Fruit fly (Drosophila melanogaster) whole organism, embryonic: ENCODE measurements around the gene Alg9.
A peak's percentile ranks its signal among the peaks of the same experiment; 100 is the strongest.

Experiments
- Abd-B ChIP-seq: fragments of 200-800 bp; sonication (Bioruptor generic); optimal IDR thresholded peaks from 2 replicates; lab custom pipeline; 2018; ENCODE audit warnings: missing biosample characterization, mild to moderate bottlenecking, missing genetic modification characterization, moderate library complexity
- Ada2b ChIP-seq: fragments of 200-800 bp; sonication (Bioruptor generic); IDR thresholded peaks from 2 replicates; pipeline ENCODE4 v1.3.6; 2022; ENCODE audit warnings: missing biosample characterization, missing genetic modification characterization
- Atf3 ChIP-seq: fragments of 200-800 bp; sonication (Bioruptor generic); optimal IDR thresholded peaks from 3 replicates; lab custom pipeline; 2016; ENCODE audit warnings: missing biosample characterization, missing genetic modification characterization
- Bgb ChIP-seq: fragments of 200-800 bp; sonication (Bioruptor generic); IDR thresholded peaks from 2 replicates; pipeline ENCODE4 v1.3.6; 2022; ENCODE audit warnings: missing biosample characterization, missing genetic modification characterization; ENCODE audit not compliant: partially characterized antibody
- CG10267 ChIP-seq: fragments of 200-800 bp; sonication (Bioruptor generic); optimal IDR thresholded peaks from 2 replicates; lab custom pipeline; 2018; ENCODE audit warnings: missing biosample characterization, mild to moderate bottlenecking, missing genetic modification characterization, moderate library complexity
- CG10274 ChIP-seq: fragments of 200-800 bp; sonication (Bioruptor generic); optimal IDR thresholded peaks from 3 replicates; lab custom pipeline; 2017; ENCODE audit warnings: missing biosample characterization, mild to moderate bottlenecking, missing genetic modification characterization
- CG11398 ChIP-seq: fragments of 200-800 bp; sonication (Bioruptor generic); optimal IDR thresholded peaks from 2 replicates; lab custom pipeline; 2016; ENCODE audit warnings: missing biosample characterization, missing genetic modification characterization
- CG13287 ChIP-seq: fragments of 200-800 bp; sonication (Bioruptor generic); IDR thresholded peaks from 2 replicates; pipeline ENCODE4 v1.3.6; 2022; ENCODE audit warnings: missing biosample characterization, missing genetic modification characterization; ENCODE audit not compliant: partially characterized antibody
- CG14014 ChIP-seq: fragments of 200-800 bp; sonication (Bioruptor generic); IDR thresholded peaks from 2 replicates; pipeline ENCODE4 v1.3.6; 2022; ENCODE audit warnings: missing biosample characterization, missing genetic modification characterization
- CG14050 ChIP-seq: fragments of 200-800 bp; sonication (Bioruptor generic); IDR thresholded peaks from 3 replicates; pipeline ENCODE4 v1.3.6; 2022; ENCODE audit warnings: missing biosample characterization, missing genetic modification characterization
- CG15601 ChIP-seq: fragments of 200-800 bp; sonication (Bioruptor generic); optimal IDR thresholded peaks from 3 replicates; lab custom pipeline; 2019; ENCODE audit warnings: missing biosample characterization, mild to moderate bottlenecking, missing genetic modification characterization, moderate library complexity
- CG1792 ChIP-seq: fragments of 200-800 bp; sonication (Bioruptor generic); optimal IDR thresholded peaks from 2 replicates; lab custom pipeline; 2016; ENCODE audit warnings: missing biosample characterization, missing genetic modification characterization
- CG18599 ChIP-seq: fragments of 200-800 bp; sonication (Bioruptor generic); optimal IDR thresholded peaks from 3 replicates; lab custom pipeline; 2017; ENCODE audit warnings: missing biosample characterization, missing genetic modification characterization, mild to moderate bottlenecking, moderate library complexity, missing genetic modification reagents
- CG2202 ChIP-seq: fragments of 200-800 bp; sonication (Bioruptor generic); optimal IDR thresholded peaks from 2 replicates; lab custom pipeline; 2018; ENCODE audit warnings: missing biosample characterization, mild to moderate bottlenecking, missing genetic modification characterization
- CG30431 ChIP-seq: fragments of 200-800 bp; sonication (Bioruptor generic); optimal IDR thresholded peaks from 2 replicates; lab custom pipeline; 2017; ENCODE audit warnings: missing biosample characterization, missing genetic modification characterization
- CG31388 ChIP-seq: fragments of 200-800 bp; sonication (Bioruptor generic); optimal IDR thresholded peaks from 2 replicates; lab custom pipeline; 2016; ENCODE audit warnings: missing biosample characterization, missing genetic modification characterization
- CG32772 ChIP-seq: fragments of 200-800 bp; sonication (Bioruptor generic); IDR thresholded peaks from 2 replicates; pipeline ENCODE4 v1.3.6; 2022; ENCODE audit warnings: missing biosample characterization, missing genetic modification characterization
- CG3838 ChIP-seq: fragments of 200-800 bp; sonication (Bioruptor generic); optimal IDR thresholded peaks from 3 replicates; lab custom pipeline; 2016; ENCODE audit warnings: missing biosample characterization, missing genetic modification characterization
- CG3995 ChIP-seq: fragments of 200-800 bp; sonication (Bioruptor generic); optimal IDR thresholded peaks from 3 replicates; lab custom pipeline; 2016; ENCODE audit warnings: missing biosample characterization, missing genetic modification characterization
- CG42726 ChIP-seq: fragments of 200-800 bp; sonication (Bioruptor generic); IDR thresholded peaks from 2 replicates; pipeline ENCODE4 v1.3.6; 2022; ENCODE audit warnings: missing biosample characterization, missing genetic modification characterization; ENCODE audit not compliant: partially characterized antibody
- CG4360 ChIP-seq: fragments of 200-800 bp; sonication (Bioruptor generic); IDR thresholded peaks from 2 replicates; pipeline ENCODE4 v1.3.6; 2022; ENCODE audit warnings: missing biosample characterization, missing genetic modification characterization
- CG6175 ChIP-seq: fragments of 200-800 bp; sonication (Bioruptor generic); IDR thresholded peaks from 3 replicates; pipeline ENCODE4 v1.3.6; 2022; ENCODE audit warnings: missing biosample characterization, missing genetic modification characterization
- CG6254 ChIP-seq: fragments of 200-800 bp; sonication (Bioruptor generic); optimal IDR thresholded peaks from 3 replicates; lab custom pipeline; 2017; ENCODE audit warnings: mild to moderate bottlenecking, missing biosample characterization, missing genetic modification reagents, missing genetic modification characterization
- CG6689 ChIP-seq: fragments of 200-800 bp; sonication (Bioruptor generic); IDR thresholded peaks from 2 replicates; pipeline ENCODE4 v1.3.6; 2022; ENCODE audit warnings: missing biosample characterization, missing genetic modification characterization
- CG7928 ChIP-seq: fragments of 200-800 bp; sonication (Bioruptor generic); optimal IDR thresholded peaks from 2 replicates; lab custom pipeline; 2017; ENCODE audit warnings: missing biosample characterization, mild to moderate bottlenecking, missing genetic modification characterization
- Dad ChIP-seq: fragments of 200-800 bp; sonication (Bioruptor generic); optimal IDR thresholded peaks from 3 replicates; lab custom pipeline; 2016; ENCODE audit warnings: missing biosample characterization, missing genetic modification characterization
- Dip3 ChIP-seq: fragments of 200-800 bp; sonication (Bioruptor generic); optimal IDR thresholded peaks from 3 replicates; lab custom pipeline; 2016; ENCODE audit warnings: missing biosample characterization, missing genetic modification characterization
- Elba2 ChIP-seq: fragments of 200-800 bp; sonication (Bioruptor generic); optimal IDR thresholded peaks from 3 replicates; lab custom pipeline; 2016; ENCODE audit warnings: missing biosample characterization, missing genetic modification characterization
- GATAe ChIP-seq: fragments of 200-800 bp; sonication (Bioruptor generic); conservative IDR thresholded peaks from 2 replicates; pipeline ENCODE4 v1.3.6; 2022; ENCODE audit warnings: missing biosample characterization, missing genetic modification characterization
- HLH3B ChIP-seq: fragments of 200-800 bp; sonication (Bioruptor generic); IDR thresholded peaks from 2 replicates; pipeline ENCODE4 v1.3.6; 2022; ENCODE audit warnings: missing biosample characterization, missing genetic modification characterization
- NC2β ChIP-seq: fragments of 200-800 bp; sonication (Bioruptor generic); optimal IDR thresholded peaks from 2 replicates; lab custom pipeline; 2016; ENCODE audit warnings: missing biosample characterization, missing genetic modification characterization
- NK7.1 ChIP-seq: fragments of 200-800 bp; sonication (Bioruptor generic); optimal IDR thresholded peaks from 3 replicates; lab custom pipeline; 2016; ENCODE audit warnings: missing biosample characterization, missing genetic modification characterization
- Nf-YB ChIP-seq: fragments of 200-800 bp; sonication (Bioruptor generic); optimal IDR thresholded peaks from 3 replicates; lab custom pipeline; 2019; ENCODE audit warnings: missing biosample characterization, mild to moderate bottlenecking, missing genetic modification characterization, moderate library complexity
- PHDP ChIP-seq: fragments of 200-800 bp; sonication (Bioruptor generic); optimal IDR thresholded peaks from 3 replicates; lab custom pipeline; 2018; ENCODE audit warnings: missing biosample characterization, mild to moderate bottlenecking, missing genetic modification characterization, moderate library complexity
- Sox102F ChIP-seq: fragments of 200-800 bp; sonication (Bioruptor generic); optimal IDR thresholded peaks from 2 replicates; lab custom pipeline; 2018; ENCODE audit warnings: missing biosample characterization, mild to moderate bottlenecking, missing genetic modification characterization, moderate library complexity
- amos ChIP-seq: fragments of 200-800 bp; sonication (Bioruptor generic); IDR thresholded peaks from 2 replicates; pipeline ENCODE4 v1.3.6; 2022; ENCODE audit warnings: missing biosample characterization, missing genetic modification characterization; ENCODE audit not compliant: partially characterized antibody
- ase ChIP-seq: fragments of 200-800 bp; sonication (Bioruptor generic); IDR thresholded peaks from 3 replicates; pipeline ENCODE4 v1.3.6; 2022; ENCODE audit warnings: missing biosample characterization, missing genetic modification characterization
- dmrt99B ChIP-seq: fragments of 200-800 bp; sonication (Bioruptor generic); optimal IDR thresholded peaks from 2 replicates; lab custom pipeline; 2018; ENCODE audit warnings: missing biosample characterization, mild to moderate bottlenecking, missing genetic modification characterization, moderate library complexity
- emc ChIP-seq: fragments of 200-800 bp; sonication (Bioruptor generic); optimal IDR thresholded peaks from 2 replicates; lab custom pipeline; 2016; ENCODE audit warnings: missing biosample characterization, missing genetic modification characterization
- ewg ChIP-seq: fragments of 200-800 bp; sonication (Bioruptor generic); optimal IDR thresholded peaks from 3 replicates; lab custom pipeline; 2017; ENCODE audit warnings: mild to moderate bottlenecking, missing biosample characterization, missing genetic modification reagents, missing genetic modification characterization
- gcm ChIP-seq: fragments of 200-800 bp; sonication (Bioruptor generic); optimal IDR thresholded peaks from 2 replicates; lab custom pipeline; 2019; ENCODE audit warnings: missing biosample characterization, mild to moderate bottlenecking, missing genetic modification characterization, moderate library complexity
- hbn ChIP-seq: fragments of 200-800 bp; sonication (Bioruptor generic); IDR thresholded peaks from 2 replicates; pipeline ENCODE4 v1.3.6; 2022; ENCODE audit warnings: missing biosample characterization, missing genetic modification characterization; ENCODE audit not compliant: partially characterized antibody
- luna ChIP-seq: fragments of 200-800 bp; sonication (Bioruptor generic); optimal IDR thresholded peaks from 2 replicates; lab custom pipeline; 2016; ENCODE audit warnings: missing biosample characterization, missing genetic modification characterization
- oc ChIP-seq: fragments of 200-800 bp; sonication (Bioruptor generic); optimal IDR thresholded peaks from 2 replicates; lab custom pipeline; 2018; ENCODE audit warnings: missing biosample characterization, mild to moderate bottlenecking, missing genetic modification characterization, moderate library complexity
- peb ChIP-seq: fragments of 200-800 bp; sonication (Bioruptor generic); IDR thresholded peaks from 2 replicates; pipeline ENCODE4 v1.3.6; 2022; ENCODE audit warnings: missing biosample characterization, missing genetic modification characterization
- pzg ChIP-seq: fragments of 200-800 bp; sonication (Bioruptor generic); optimal IDR thresholded peaks from 3 replicates; lab custom pipeline; 2018; ENCODE audit warnings: missing biosample characterization, mild to moderate bottlenecking, missing genetic modification characterization, moderate library complexity
- rib ChIP-seq: fragments of 200-800 bp; sonication (Bioruptor generic); IDR thresholded peaks from 2 replicates; pipeline ENCODE4 v1.3.6; 2022; ENCODE audit warnings: missing biosample characterization, missing genetic modification characterization
- stc ChIP-seq: fragments of 200-800 bp; sonication (Bioruptor generic); IDR thresholded peaks from 2 replicates; pipeline ENCODE4 v1.3.6; 2022; ENCODE audit warnings: missing biosample characterization, missing genetic modification characterization
- tgo ChIP-seq: fragments of 200-800 bp; sonication (Bioruptor generic); IDR thresholded peaks from 3 replicates; pipeline ENCODE4 v1.3.6; 2022; ENCODE audit warnings: missing biosample characterization, missing genetic modification characterization
- tin ChIP-seq: fragments of 200-800 bp; sonication (Bioruptor generic); optimal IDR thresholded peaks from 3 replicates; lab custom pipeline; 2016; ENCODE audit warnings: missing biosample characterization, missing genetic modification characterization
- vfl ChIP-seq: fragments of 200-800 bp; sonication (Bioruptor generic); optimal IDR thresholded peaks from 2 replicates; lab custom pipeline; 2016; ENCODE audit warnings: missing biosample characterization, missing genetic modification characterization

Gene Alg9

DNA sequence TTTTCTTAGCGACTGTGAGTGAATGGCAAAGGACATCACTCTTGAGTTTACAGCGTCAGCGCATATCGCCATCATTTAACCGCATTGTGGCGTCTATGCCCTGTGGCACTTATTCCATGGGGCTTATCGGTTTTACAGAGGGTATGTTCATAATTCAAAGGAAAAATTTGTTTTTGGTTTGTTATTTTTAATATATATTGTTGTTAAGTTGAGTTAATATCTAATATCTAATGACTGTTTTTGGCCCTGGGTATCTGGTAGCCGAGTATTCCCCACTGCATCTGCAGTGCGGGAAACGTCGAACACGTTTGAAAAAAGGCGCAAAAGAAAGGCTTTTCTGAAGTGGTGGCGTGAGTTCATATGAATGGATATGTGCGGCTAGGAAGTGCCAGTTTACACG lies 42.9 kb upstream of the Alg9 start (continued):
- TF ChIP-seq CG7928 (GFP tag; lab: Kevin White, UChicago) (no peak), Nf-YB (peak; percentile 38), CG18599 (GFP tag; lab: Kevin White, UChicago) (peak; percentile 35), CG3995 (GFP tag; lab: Kevin White, UChicago) (no peak), CG6254 (GFP tag; lab: Kevin White, UChicago) (peak; percentile 11), CG2202 (tag; lab: Kevin White, UChicago) (peak; percentile 70), ewg (GFP tag; lab: Kevin White, UChicago) (peak; percentile 60), CG13287 (GFP tag; lab: Robert Waterston, UW) (no peak), NC2β (GFP tag; lab: Kevin White, UChicago) (peak; percentile 77), Dip3 (GFP tag; lab: Kevin White, UChicago) (no peak), stc (GFP tag; lab: Robert Waterston, UW) (0 out of 2 replicates have a peak, but pooled peaks have one; percentile 42), oc (tag; lab: Kevin White, UChicago) (peak; percentile 66), CG31388 (GFP tag; lab: Kevin White, UChicago) (no peak), gcm (GFP tag; lab: Kevin White, UChicago) (peak; percentile 38), Sox102F (peak; percentile 72), tin (GFP tag; lab: Kevin White, UChicago) (peak; percentile 52), CG10267 (tag; lab: Kevin White, UChicago) (peak; percentile 57), CG15601 (tag; lab: Kevin White, UChicago) (peak; percentile 67), CG32772 (peak; percentile 75), amos (GFP tag; lab: Robert Waterston, UW) (no peak), CG30431 (peak; percentile 90), Ada2b (GFP tag; lab: Robert Waterston, UW) (peak; percentile 60), emc (GFP tag; lab: Kevin White, UChicago) (no peak), CG3838 (GFP tag; lab: Kevin White, UChicago) (peak; percentile 32), ase (GFP tag; lab: Robert Waterston, UW) (peak; percentile 64; the same call in 2 of the 3 replicates), CG42726 (GFP tag; lab: Robert Waterston, UW) (no peak), PHDP (tag; lab: Kevin White, UChicago) (peak; percentile 61), dmrt99B (tag; lab: Kevin White, UChicago) (peak; percentile 73), pzg (GFP tag; lab: Kevin White, UChicago) (no peak), tgo (peak; percentile 56; the same call in 2 of the 3 replicates), CG11398 (GFP tag; lab: Kevin White, UChicago) (no peak), HLH3B (GFP tag; lab: Robert Waterston, UW) (peak; percentile 48; the same call in 1 of the 2 replicates), hbn (GFP tag; lab: Robert Waterston, UW) (no peak), Atf3 (GFP tag; lab: Kevin White, UChicago) (peak; percentile 34), CG6689 (GFP tag; lab: Robert Waterston, UW) (peak; percentile 75), Abd-B (GFP tag; lab: Kevin White, UChicago) (peak; percentile 2), rib (GFP tag; lab: Robert Waterston, UW) (no peak), Bgb (no peak), CG1792 (GFP tag; lab: Kevin White, UChicago) (no peak), peb (GFP tag; lab: Robert Waterston, UW) (0 out of 2 replicates have a peak, but pooled peaks have one; percentile 7), GATAe (GFP tag; lab: Robert Waterston, UW) (no peak), CG14014 (peak; percentile 61), CG6175 (GFP tag; lab: Robert Waterston, UW) (no peak), Elba2 (GFP tag; lab: Kevin White, UChicago) (peak; percentile 75), CG10274 (GFP tag; lab: Kevin White, UChicago) (no peak), Dad (GFP tag; lab: Kevin White, UChicago) (no peak), NK7.1 (no peak), CG14050 (GFP tag; lab: Robert Waterston, UW) (no peak), CG4360 (GFP tag; lab: Robert Waterston, UW) (peak; percentile 31; the same call in 1 of the 2 replicates), vfl (GFP tag; lab: Kevin White, UChicago) (no peak), luna (GFP tag; lab: Kevin White, UChicago) (no peak)
